Fruit fly (Drosophila melanogaster): ENCODE data around the gene Dlip1.

DNA sequence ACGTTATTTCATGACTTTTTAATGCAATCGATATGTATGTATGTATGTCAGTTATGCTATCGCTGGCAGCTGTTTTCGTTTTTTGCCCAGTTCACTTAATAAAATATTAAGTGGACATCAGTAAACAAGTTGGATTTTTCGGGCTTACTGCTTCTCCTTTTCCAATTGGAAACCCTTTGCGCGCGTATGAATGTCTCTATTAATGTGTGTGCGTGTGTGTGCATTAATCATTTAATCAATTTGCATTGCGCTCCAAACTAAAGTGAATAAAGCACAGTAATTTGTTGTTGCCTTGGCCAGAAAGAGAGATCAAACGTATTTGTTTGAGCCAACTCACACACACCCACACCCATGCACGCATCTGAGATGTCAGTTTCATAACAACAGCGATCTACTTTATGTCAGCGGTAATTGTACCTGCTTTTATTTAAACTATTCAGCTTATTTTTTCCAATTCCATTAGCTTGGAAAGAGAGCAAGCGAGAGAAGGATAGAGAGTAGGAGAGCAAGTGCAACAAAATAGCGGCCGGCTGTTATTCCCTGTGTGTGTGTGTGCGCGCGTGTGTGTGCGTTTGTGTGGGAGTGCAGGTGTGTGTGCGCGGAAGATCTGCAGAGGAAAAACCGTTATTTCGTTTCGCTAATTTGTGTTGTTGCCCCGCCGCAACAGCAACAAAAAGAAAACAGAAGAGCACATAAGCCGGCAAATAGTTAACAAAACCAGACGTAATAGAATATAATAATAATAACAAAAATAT lies 48.1 kb upstream of the Dlip1 start:
- TF ChIP-seq Blimp-1 (GFP tag; optimal IDR thresholded peaks at IDR 0.05) (no peak), CG8119 (GFP tag; IDR thresholded peaks at IDR 0.05) (no peak), OdsH (GFP tag; optimal IDR thresholded peaks at IDR 0.05) (no peak)
